Fruit fly (Drosophila melanogaster): ENCODE measurements around the gene Mnat9.
A peak's percentile ranks its signal among the peaks of the same experiment; 100 is the strongest.

The Mnat9 gene

DNA sequence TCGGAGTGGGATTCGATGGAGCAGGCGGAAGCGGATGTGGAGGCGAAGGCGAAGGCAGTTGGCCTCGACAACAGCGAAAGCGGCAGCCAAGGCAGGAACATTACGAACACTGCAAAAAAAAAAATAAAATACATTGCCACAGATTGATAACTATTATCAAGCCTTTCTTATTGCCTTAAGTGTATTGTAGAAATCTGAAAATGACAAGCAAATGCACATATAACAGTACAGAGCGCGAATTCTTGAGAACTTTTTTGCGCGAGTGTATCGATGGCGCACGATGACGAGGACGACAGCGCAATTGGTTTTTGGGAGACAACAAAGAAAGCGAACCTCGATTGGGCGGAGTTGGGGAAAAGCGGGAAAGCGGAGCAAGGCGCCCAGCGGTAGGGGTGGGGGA lies 14.4 kb upstream of the Mnat9 start (continued):
- no peak for TF ChIP-seq CG4282 (GFP tag; optimal IDR thresholded peaks at IDR 0.05)
- TF ChIP-seq CG13287 (GFP tag; IDR thresholded peaks at IDR 0.05; ENCODE audit: partially characterized antibody), result no peak
- no peak for TF ChIP-seq CG6854 (GFP tag; optimal IDR thresholded peaks at IDR 0.05)
- no peak for TF ChIP-seq CG11504 (tag; optimal IDR thresholded peaks at IDR 0.05)
- peak; percentile 2 for TF ChIP-seq CG12155 (GFP tag; optimal IDR thresholded peaks at IDR 0.05)
- TF ChIP-seq CG43689 (GFP tag; IDR thresholded peaks at IDR 0.05), result no peak
- TF ChIP-seq ato (GFP tag; IDR thresholded peaks at IDR 0.05; ENCODE audit: partially characterized antibody), result no peak
- TF ChIP-seq Ptx1 (GFP tag; IDR thresholded peaks at IDR 0.05), result peak; percentile 27
- no peak for TF ChIP-seq Opbp (GFP tag; IDR thresholded peaks at IDR 0.05; ENCODE audit: partially characterized antibody)
- no peak for TF ChIP-seq C15 (GFP tag; IDR thresholded peaks at IDR 0.05)
- no peak for TF ChIP-seq lov (optimal IDR thresholded peaks at IDR 0.05)
- TF ChIP-seq lov (GFP tag; IDR thresholded peaks at IDR 0.05), result no peak
- TF ChIP-seq hb (GFP tag; IDR thresholded peaks at IDR 0.05; ENCODE audit: partially characterized antibody), result no peak
- TF ChIP-seq Max (GFP tag; optimal IDR thresholded peaks at IDR 0.05), result no peak
- no peak for TF ChIP-seq oc (tag; optimal IDR thresholded peaks at IDR 0.05)
- no peak for TF ChIP-seq ERR (GFP tag; optimal IDR thresholded peaks at IDR 0.05)
- TF ChIP-seq CG16813 (GFP tag; IDR thresholded peaks at IDR 0.05; ENCODE audit: partially characterized antibody), result no peak
- TF ChIP-seq schlank (tag; optimal IDR thresholded peaks at IDR 0.05), result no peak
- peak; percentile 5 for TF ChIP-seq CG12769 (tag; optimal IDR thresholded peaks at IDR 0.05)
- TF ChIP-seq CG12071 (GFP tag; optimal IDR thresholded peaks at IDR 0.05), result no peak
- no peak for TF ChIP-seq CG30431 (GFP tag; optimal IDR thresholded peaks at IDR 0.05)
- no peak for TF ChIP-seq al (GFP tag; IDR thresholded peaks at IDR 0.05)
- no peak for TF ChIP-seq Bdp1 (GFP tag; optimal IDR thresholded peaks at IDR 0.05)
- no peak for TF ChIP-seq Dfd (GFP tag; optimal IDR thresholded peaks at IDR 0.05)
- TF ChIP-seq sob (GFP tag; IDR thresholded peaks at IDR 0.05), result peak; percentile 48; the same call in 1 of the 2 replicates
- TF ChIP-seq CG6765 (GFP tag; optimal IDR thresholded peaks at IDR 0.05), result no peak
- no peak for TF ChIP-seq ftz-f1 (GFP tag; optimal IDR thresholded peaks at IDR 0.05)
- TF ChIP-seq CG3995 (GFP tag; optimal IDR thresholded peaks at IDR 0.05), result no peak
- no peak for TF ChIP-seq CG15514 (GFP tag; optimal IDR thresholded peaks at IDR 0.05)
- TF ChIP-seq zf30C (GFP tag; optimal IDR thresholded peaks at IDR 0.05), result no peak
- no peak for TF ChIP-seq Six4 (GFP tag; optimal IDR thresholded peaks at IDR 0.05)
- TF ChIP-seq aop (GFP tag; IDR thresholded peaks at IDR 0.05), result no peak
- TF ChIP-seq CHES-1-like (GFP tag; optimal IDR thresholded peaks at IDR 0.05), result no peak
- no peak for TF ChIP-seq ara (GFP tag; IDR thresholded peaks at IDR 0.05)
- TF ChIP-seq CG31365 (tag; optimal IDR thresholded peaks at IDR 0.05), result no peak
- no peak for TF ChIP-seq CG1529 (GFP tag; optimal IDR thresholded peaks at IDR 0.05)
- no peak for TF ChIP-seq CG16779 (GFP tag; IDR thresholded peaks at IDR 0.05)
- no peak for TF ChIP-seq repo (GFP tag; optimal IDR thresholded peaks at IDR 0.05)
- no peak for TF ChIP-seq seq (GFP tag; IDR thresholded peaks at IDR 0.05)
- no peak for TF ChIP-seq Poxn (GFP tag; IDR thresholded peaks at IDR 0.05)
- no peak for TF ChIP-seq CG2889 (GFP tag; IDR thresholded peaks at IDR 0.05)
- TF ChIP-seq CG1233 (GFP tag; optimal IDR thresholded peaks at IDR 0.05), result no peak
- no peak for TF ChIP-seq Hr39 (optimal IDR thresholded peaks at IDR 0.05)
- TF ChIP-seq CG13424 (tag; optimal IDR thresholded peaks at IDR 0.05), result no peak
- TF ChIP-seq Xrp1 (GFP tag; IDR thresholded peaks at IDR 0.05), result no peak
- TF ChIP-seq jumu (GFP tag; optimal IDR thresholded peaks at IDR 0.05), result no peak
- no peak for TF ChIP-seq CG11093 (GFP tag; IDR thresholded peaks at IDR 0.05)
- no peak for TF ChIP-seq CG6791 (GFP tag; IDR thresholded peaks at IDR 0.05; ENCODE audit: partially characterized antibody)
- no peak for TF ChIP-seq CG6175 (GFP tag; IDR thresholded peaks at IDR 0.05)
- no peak for TF ChIP-seq sna (GFP tag; IDR thresholded peaks at IDR 0.05; ENCODE audit: partially characterized antibody)
- TF ChIP-seq sr (GFP tag; IDR thresholded peaks at IDR 0.05), result no peak
- TF ChIP-seq CG18619 (GFP tag; optimal IDR thresholded peaks at IDR 0.05), result no peak
- no peak for TF ChIP-seq HmgD (GFP tag; optimal IDR thresholded peaks at IDR 0.05)

Measured in whole organism, embryonic.